Worm (Caenorhabditis elegans): Measurements from ENCODE around the gene Y50E8A.6.

ce11 chrV:14781130-14781529 is 40.0 kb upstream of the Y50E8A.6 start, which contains the start of gene Y50E8A.11:
- TF ChIP-seq Y53G8AR.9 (GFP tag; conservative IDR thresholded peaks at IDR 0.05) (no peak), B0019.2 (GFP tag; conservative IDR thresholded peaks at IDR 0.05) (no peak), Y53F4B.3 (GFP tag; IDR thresholded peaks at IDR 0.05) (no peak), gei-17 (GFP tag; optimal IDR thresholded peaks at IDR 0.05) (no peak), tbx-9 (tag; optimal IDR thresholded peaks at IDR 0.05; ENCODE audit: borderline replicate concordance) (no peak), F22D6.2 (tag; optimal IDR thresholded peaks at IDR 0.05) (no peak), unc-62 (GFP tag; optimal IDR thresholded peaks at IDR 0.05) (no peak), atf-7 (tag; optimal IDR thresholded peaks at IDR 0.05) (no peak), ZK185.1 (tag; optimal IDR thresholded peaks at IDR 0.05; ENCODE audit: poor library complexity, severe bottlenecking) (no peak), rcor-1 (GFP tag; IDR thresholded peaks at IDR 0.05) (no peak)

All from whole organism, young adult.